Worm (Caenorhabditis elegans) whole organism, L2 larva: ENCODE data around the gene rga-5.

Experiments used
- C34F6.9 ChIP-seq: fragments of 150-350 bp; optimal IDR thresholded peaks from 2 replicates; lab custom pipeline; 2014; ENCODE audit warnings: missing biosample characterization, missing genetic modification characterization
- F13H6.1 ChIP-seq: sonication (generic microtip); optimal IDR thresholded peaks from 2 replicates; lab custom pipeline; 2016; ENCODE audit warnings: missing genetic modification characterization, missing compliant biosample characterization
- Y55F3AM.14 ChIP-seq: fragments of 200-800 bp; sonication (Bioruptor generic); optimal IDR thresholded peaks from 2 replicates; lab custom pipeline; 2018; ENCODE audit warnings: mild to moderate bottlenecking, missing genetic modification characterization, missing compliant biosample characterization
- ZK546.5 ChIP-seq: sonication (generic microtip); optimal IDR thresholded peaks from 2 replicates; lab custom pipeline; 2017; ENCODE audit warnings: missing biosample characterization, missing genetic modification characterization
- alr-1 ChIP-seq: fragments of 150-350 bp; optimal IDR thresholded peaks from 2 replicates; lab custom pipeline; 2014; ENCODE audit warnings: missing biosample characterization, missing genetic modification characterization
- aly-2 ChIP-seq: fragments of 150-350 bp; optimal IDR thresholded peaks from 2 replicates; lab custom pipeline; 2014; ENCODE audit warnings: missing biosample characterization, missing genetic modification characterization
- ama-1 ChIP-seq: fragments of 150-350 bp; optimal IDR thresholded peaks from 2 replicates; lab custom pipeline; 2018; ENCODE audit warnings: inconsistent platforms
- blmp-1 ChIP-seq: sonication (generic microtip); optimal IDR thresholded peaks from 2 replicates; lab custom pipeline; 2017; ENCODE audit warnings: missing genetic modification characterization, mild to moderate bottlenecking, missing compliant biosample characterization, antibody characterized with exemption, moderate library complexity; ENCODE audit not compliant: insufficient read depth
- ceh-16 ChIP-seq: fragments of 150-350 bp; optimal IDR thresholded peaks from 2 replicates; lab custom pipeline; 2014; ENCODE audit warnings: missing biosample characterization, missing genetic modification characterization
- ceh-82 ChIP-seq: fragments of 150-350 bp; optimal IDR thresholded peaks from 2 replicates; lab custom pipeline; 2014; ENCODE audit warnings: missing biosample characterization, missing genetic modification characterization
- crh-2 ChIP-seq: sonication (generic microtip); optimal IDR thresholded peaks from 2 replicates; lab custom pipeline; 2017; ENCODE audit warnings: missing biosample characterization, missing genetic modification characterization
- dmd-4 ChIP-seq: sonication (generic microtip); optimal IDR thresholded peaks from 2 replicates; lab custom pipeline; 2017; ENCODE audit warnings: missing biosample characterization, missing genetic modification characterization
- egl-27 ChIP-seq: sonication (generic microtip); optimal IDR thresholded peaks from 3 replicates; lab custom pipeline; 2017; ENCODE audit warnings: missing biosample characterization, missing genetic modification reagents, missing genetic modification characterization
- elt-3 ChIP-seq: sonication (generic microtip); optimal IDR thresholded peaks from 2 replicates; lab custom pipeline; 2017; ENCODE audit warnings: missing biosample characterization, missing genetic modification characterization
- fos-1 ChIP-seq: fragments of 150-350 bp; optimal IDR thresholded peaks from 2 replicates; lab custom pipeline; 2014; ENCODE audit warnings: missing biosample characterization, missing genetic modification characterization
- lin-11 ChIP-seq: fragments of 150-350 bp; sonication (generic microtip); optimal IDR thresholded peaks from 2 replicates; lab custom pipeline; 2014; ENCODE audit warnings: missing biosample characterization, missing genetic modification characterization, inconsistent platforms, mixed read lengths
- lin-13 ChIP-seq: fragments of 150-350 bp; optimal IDR thresholded peaks from 2 replicates; lab custom pipeline; 2014; ENCODE audit warnings: missing biosample characterization, missing genetic modification reagents, missing genetic modification characterization
- lsy-2 ChIP-seq, 2 experiments: fragments of 150-350 bp in 1 of 2; sonication (generic microtip) in 1 of 2; optimal IDR thresholded peaks; 2 replicates each; lab custom pipeline; 2014 to 2017; ENCODE audit warnings: missing biosample characterization in 2 of 2, missing genetic modification characterization in 2 of 2
- mab-5 ChIP-seq: fragments of 150-350 bp; optimal IDR thresholded peaks from 2 replicates; lab custom pipeline; 2014; ENCODE audit warnings: missing biosample characterization, missing genetic modification characterization
- mbf-1 ChIP-seq: sonication (generic microtip); optimal IDR thresholded peaks from 2 replicates; lab custom pipeline; 2017; ENCODE audit warnings: missing biosample characterization, missing genetic modification characterization
- mdl-1 ChIP-seq, 2 experiments: fragments of 150-350 bp in 1 of 2; sonication (generic microtip) in 1 of 2; optimal IDR thresholded peaks; 2 replicates each; lab custom pipeline; 2017; ENCODE audit warnings: missing biosample characterization in 2 of 2, missing genetic modification characterization in 2 of 2
- nhr-10 ChIP-seq: sonication (generic microtip); optimal IDR thresholded peaks from 2 replicates; lab custom pipeline; 2017; ENCODE audit warnings: missing biosample characterization, missing genetic modification characterization
- nhr-11 ChIP-seq: fragments of 150-350 bp; optimal IDR thresholded peaks from 2 replicates; lab custom pipeline; 2014; ENCODE audit warnings: missing biosample characterization, missing genetic modification characterization
- nhr-12 ChIP-seq: fragments of 150-350 bp; optimal IDR thresholded peaks from 2 replicates; lab custom pipeline; 2014; ENCODE audit warnings: missing biosample characterization, missing genetic modification characterization
- nhr-129 ChIP-seq: fragments of 150-350 bp; optimal IDR thresholded peaks from 2 replicates; lab custom pipeline; 2014; ENCODE audit warnings: missing biosample characterization, missing genetic modification characterization
- nhr-21 ChIP-seq: fragments of 150-350 bp; optimal IDR thresholded peaks from 2 replicates; lab custom pipeline; 2014; ENCODE audit warnings: missing biosample characterization, missing genetic modification characterization
- nhr-23 ChIP-seq: fragments of 150-350 bp; optimal IDR thresholded peaks from 2 replicates; lab custom pipeline; 2014; ENCODE audit warnings: missing biosample characterization, missing genetic modification reagents, missing genetic modification characterization
- nhr-237 ChIP-seq: fragments of 150-350 bp; optimal IDR thresholded peaks from 2 replicates; lab custom pipeline; 2014; ENCODE audit warnings: missing biosample characterization, missing genetic modification characterization
- nhr-25 ChIP-seq: fragments of 150-350 bp; sonication (generic microtip); optimal IDR thresholded peaks from 3 replicates; lab custom pipeline; 2014; ENCODE audit warnings: missing biosample characterization, missing genetic modification characterization
- nhr-6 ChIP-seq: fragments of 150-350 bp; optimal IDR thresholded peaks from 2 replicates; lab custom pipeline; 2014; ENCODE audit warnings: missing biosample characterization, missing genetic modification characterization
- nhr-77 ChIP-seq: fragments of 150-350 bp; optimal IDR thresholded peaks from 2 replicates; lab custom pipeline; 2014; ENCODE audit warnings: missing biosample characterization, missing genetic modification characterization
- sem-4 ChIP-seq: fragments of 150-350 bp; optimal IDR thresholded peaks from 2 replicates; lab custom pipeline; 2014; ENCODE audit warnings: missing biosample characterization, missing genetic modification reagents, missing genetic modification characterization
- skn-1 ChIP-seq: sonication (generic microtip); optimal IDR thresholded peaks from 2 replicates; lab custom pipeline; 2017; ENCODE audit warnings: missing biosample characterization, missing genetic modification characterization
- sma-3 ChIP-seq: sonication (generic microtip); optimal IDR thresholded peaks from 2 replicates; lab custom pipeline; 2016; ENCODE audit warnings: missing genetic modification reagents, missing genetic modification characterization, missing compliant biosample characterization
- sma-9 ChIP-seq, 2 experiments: fragments of 150-350 bp in 1 of 2; sonication (generic microtip) in 1 of 2; optimal IDR thresholded peaks; 2 replicates each; lab custom pipeline; 2014 to 2016; ENCODE audit warnings: missing genetic modification characterization in 2 of 2, mild to moderate bottlenecking in 1 of 2, missing biosample characterization in 1 of 2, missing compliant biosample characterization in 1 of 2, missing genetic modification reagents in 1 of 2, moderate library complexity in 1 of 2
- snpc-4 ChIP-seq: fragments of 150-350 bp; optimal IDR thresholded peaks from 2 replicates; lab custom pipeline; 2014; ENCODE audit warnings: missing biosample characterization, missing genetic modification characterization
- unc-39 ChIP-seq: fragments of 150-350 bp; optimal IDR thresholded peaks from 2 replicates; lab custom pipeline; 2014; ENCODE audit warnings: missing biosample characterization, missing genetic modification characterization
- unc-55 ChIP-seq: fragments of 150-350 bp; sonication (generic microtip); optimal IDR thresholded peaks from 3 replicates; lab custom pipeline; 2014; ENCODE audit warnings: missing biosample characterization, missing genetic modification reagents, missing genetic modification characterization
- unc-62 ChIP-seq: fragments of 150-350 bp; optimal IDR thresholded peaks from 2 replicates; lab custom pipeline; 2014; ENCODE audit warnings: missing biosample characterization, missing genetic modification reagents, missing genetic modification characterization
- zag-1 ChIP-seq: fragments of 150-350 bp; optimal IDR thresholded peaks from 2 replicates; lab custom pipeline; 2014; ENCODE audit warnings: missing biosample characterization, missing genetic modification characterization
- ztf-1 ChIP-seq: fragments of 200-800 bp; sonication (Bioruptor generic); conservative IDR thresholded peaks from 2 replicates; pipeline ENCODE4 v1.3.6; 2022; ENCODE audit warnings: missing genetic modification characterization, missing compliant biosample characterization
- ztf-11 ChIP-seq: sonication (generic microtip); optimal IDR thresholded peaks from 2 replicates; lab custom pipeline; 2017; ENCODE audit warnings: missing biosample characterization, missing genetic modification characterization
- ztf-4 ChIP-seq: fragments of 150-350 bp; optimal IDR thresholded peaks from 2 replicates; lab custom pipeline; 2014; ENCODE audit warnings: missing biosample characterization, missing genetic modification characterization

The rga-5 gene

DNA sequence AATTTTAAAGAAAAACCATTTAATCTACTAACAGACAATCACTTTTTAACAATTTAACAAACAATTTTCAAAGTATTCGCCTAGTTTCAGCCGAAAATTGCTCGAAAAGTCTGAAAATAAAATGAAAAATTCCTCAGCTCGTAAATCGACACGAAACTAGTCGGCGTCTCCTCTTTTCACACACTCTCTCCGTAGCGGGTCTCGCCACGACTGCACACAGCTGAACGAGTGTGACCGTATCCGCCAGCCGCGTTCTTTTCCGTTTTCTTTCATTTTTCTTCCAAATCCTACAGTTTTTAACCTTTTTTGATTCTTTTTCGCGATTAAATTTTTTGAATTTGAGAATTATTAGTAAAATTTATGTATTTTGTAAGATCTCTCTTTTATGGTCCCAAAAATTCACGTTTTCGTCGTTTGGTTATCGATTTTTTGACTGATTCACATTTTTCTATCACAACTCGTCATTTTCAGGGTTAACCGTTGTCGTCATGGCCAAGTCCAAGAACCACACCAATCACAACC lies 54.1 kb downstream of the rga-5 start, which contains the start of gene rpl-29 (continued):
- peak; percentile 98 to 99 for TF ChIP-seq lsy-2 (tag; optimal IDR thresholded peaks at IDR 0.05; lab: Kevin White, UChicago)

DNA sequence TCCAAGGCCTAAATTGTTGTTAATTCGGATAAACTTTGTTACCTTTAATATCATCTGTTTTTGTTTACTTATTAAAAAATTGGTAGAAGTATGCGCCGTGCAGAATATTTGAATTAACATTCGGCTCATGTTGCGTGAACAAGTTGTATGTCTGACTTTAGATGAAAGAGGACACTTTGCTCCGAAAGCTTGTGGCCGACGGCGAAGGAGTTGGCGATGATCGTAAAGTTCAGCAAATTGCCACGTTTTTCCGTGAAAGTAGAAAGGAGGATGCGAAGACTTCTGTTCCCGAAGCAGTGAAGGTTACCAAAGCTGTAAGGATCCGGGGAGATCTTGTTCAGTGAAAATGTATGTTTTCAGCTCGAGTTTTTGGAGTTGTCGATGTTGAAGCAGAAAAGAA lies 54.9 kb downstream of the rga-5 start, which contains the start of gene thoc-7:
TSS of gene thoc-7 (plus strand) at position 162 of the 400 bp plus-strand sequence.
- no peak for TF ChIP-seq crh-2 (tag; lab: Kevin White, UChicago)
- TF ChIP-seq zag-1 (tag; lab: Kevin White, UChicago): no peak
- no peak for TF ChIP-seq sma-3 (GFP tag; lab: Kevin White, UChicago)
- TF ChIP-seq unc-55: no peak
- TF ChIP-seq ceh-82: no peak
- no peak for TF ChIP-seq egl-27 (tag; lab: Kevin White, UChicago)
- TF ChIP-seq nhr-129 (tag; lab: Kevin White, UChicago): peak; percentile 26
- no peak for TF ChIP-seq unc-39 (tag; lab: Kevin White, UChicago)
- TF ChIP-seq fos-1 (tag; lab: Kevin White, UChicago): no peak

DNA sequence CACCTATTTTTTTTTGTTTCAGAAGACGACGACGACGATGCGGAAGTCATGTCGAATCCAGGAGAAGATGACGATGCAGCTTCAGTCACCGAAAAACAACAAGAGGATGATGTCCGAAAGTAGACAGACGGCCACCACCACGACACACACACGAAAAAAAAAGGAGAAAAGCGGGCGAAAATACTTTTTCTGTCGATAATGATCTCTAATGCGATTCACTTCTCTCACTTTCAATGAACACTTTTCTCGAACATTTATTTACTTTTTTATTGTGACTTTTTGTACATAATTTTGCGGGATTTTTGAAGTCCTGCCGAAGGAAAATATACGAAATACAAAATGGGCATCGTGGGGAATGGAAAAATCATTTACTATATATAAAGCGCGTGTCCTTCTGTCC lies 56.2 kb downstream of the rga-5 start:
- no peak for TF ChIP-seq alr-1
- TF ChIP-seq sem-4 (tag; lab: Kevin White, UChicago): no peak
- TF ChIP-seq blmp-1 (tag; lab: Kevin White, UChicago): peak; percentile 55
- no peak for TF ChIP-seq zag-1 (tag; lab: Kevin White, UChicago)
- no peak for TF ChIP-seq lsy-2 (tag; optimal IDR thresholded peaks at IDR 0.05; lab: Kevin White, UChicago)

DNA sequence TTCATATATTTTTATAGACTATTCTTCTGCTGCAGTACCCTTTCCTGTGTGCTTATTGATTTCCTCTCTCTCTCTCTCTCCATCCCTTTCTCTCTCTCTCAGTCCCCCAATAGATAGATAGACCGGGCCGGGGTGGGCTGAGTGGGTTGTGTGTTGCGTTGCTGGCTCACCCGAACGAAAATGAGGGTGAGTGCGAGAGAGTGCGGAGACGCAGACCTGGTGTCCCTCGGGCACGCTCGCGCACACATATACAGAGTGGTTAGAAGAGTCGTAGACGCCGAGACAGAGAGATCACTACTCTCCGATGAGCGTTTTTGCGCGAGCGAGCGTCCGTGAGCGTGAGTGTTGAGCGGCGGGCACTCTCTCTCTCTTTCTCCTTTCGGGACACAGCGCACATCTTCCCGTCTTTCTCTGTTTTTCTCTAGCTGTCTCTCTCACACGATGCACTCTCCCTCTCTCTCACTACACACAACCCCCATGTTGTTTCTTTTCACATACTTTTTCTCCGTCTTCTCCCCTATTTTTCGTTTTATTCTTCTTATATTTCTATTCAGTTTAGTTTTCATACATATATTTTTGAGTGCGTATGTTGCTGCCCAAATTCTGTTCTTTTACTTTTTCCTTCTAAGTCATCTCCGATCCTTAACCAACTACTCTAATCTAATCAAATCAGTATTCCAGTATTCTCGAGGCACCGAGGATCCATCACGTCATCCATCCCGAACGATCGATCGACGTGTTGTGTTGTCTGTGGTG lies 59.9 kb downstream of the rga-5 start, which contains the start of gene lin-66:
TSS of gene lin-66 (plus strand) at position 672 of the 756 bp plus-strand sequence.
- TF ChIP-seq fos-1 (tag; lab: Kevin White, UChicago) (peak; percentile 80), unc-62 (GFP tag; lab: Kevin White, UChicago) (no peak), Y55F3AM.14 (GFP tag; lab: Kevin White, UChicago) (peak; percentile 92), ama-1 (lab: Kevin White, UChicago) (peak; percentile 61), lin-11 (tag; lab: Kevin White, UChicago) (peak; percentile 91), nhr-237 (peak; percentile 25), egl-27 (tag; lab: Kevin White, UChicago) (peak; percentile 64), elt-3 (tag; lab: Kevin White, UChicago) (no peak), nhr-23 (tag; lab: Kevin White, UChicago) (no peak), ceh-82 (no peak), C34F6.9 (tag; lab: Kevin White, UChicago) (peak; percentile 83), lin-13 (GFP tag; lab: Kevin White, UChicago) (peak; percentile 77), sma-9 (GFP tag; optimal IDR thresholded peaks at IDR 0.05; lab: Kevin White, UChicago) (peak; percentile 75), sma-9 (tag; optimal IDR thresholded peaks at IDR 0.05; lab: Kevin White, UChicago) (no peak), F13H6.1 (tag; lab: Kevin White, UChicago) (peak; percentile 98), mbf-1 (tag; lab: Kevin White, UChicago) (no peak), sma-3 (GFP tag; lab: Kevin White, UChicago) (peak; percentile 85), nhr-25 (tag; lab: Kevin White, UChicago) (peak; percentile 87), nhr-77 (tag; lab: Kevin White, UChicago) (no peak), nhr-21 (tag; lab: Kevin White, UChicago) (peak; percentile 67), sem-4 (tag; lab: Kevin White, UChicago) (peak; percentile 16), skn-1 (tag; lab: Kevin White, UChicago) (no peak), crh-2 (tag; lab: Kevin White, UChicago) (peak; percentile 86), ztf-4 (tag; lab: Kevin White, UChicago) (peak; percentile 68), nhr-11 (tag; lab: Kevin White, UChicago) (no peak), unc-55 (peak; percentile 84), snpc-4 (tag; lab: Kevin White, UChicago) (peak; percentile 59), unc-39 (tag; lab: Kevin White, UChicago) (peak; percentile 59), nhr-10 (tag; lab: Kevin White, UChicago) (no peak), ceh-16 (tag; lab: Kevin White, UChicago) (peak; percentile 50), nhr-12 (tag; lab: Kevin White, UChicago) (no peak), ZK546.5 (tag; lab: Kevin White, UChicago) (no peak), alr-1 (no peak), aly-2 (tag; lab: Kevin White, UChicago) (no peak), blmp-1 (tag; lab: Kevin White, UChicago) (peak; percentile 59), dmd-4 (no peak), ztf-1 (GFP tag; lab: Robert Waterston, UW) (no peak), lsy-2 (tag; optimal IDR thresholded peaks at IDR 0.05; lab: Kevin White, UChicago) (peak; percentile 37 to 78), ztf-11 (tag; lab: Kevin White, UChicago) (no peak), mdl-1 (tag; optimal IDR thresholded peaks at IDR 0.05; lab: Kevin White, UChicago) (peak; percentile 88 to 89), nhr-6 (peak; percentile 72), mab-5 (tag; lab: Kevin White, UChicago) (peak; percentile 60), nhr-129 (tag; lab: Kevin White, UChicago) (peak; percentile 99), zag-1 (tag; lab: Kevin White, UChicago) (peak; percentile 87)
